Fruit fly (Drosophila melanogaster) whole organism, adult: ENCODE data around the gene HDAC11.

Experiments
- CG33017 ChIP-seq: fragments of 200-800 bp; sonication (Bioruptor generic); optimal IDR thresholded peaks from 2 replicates; lab custom pipeline; 2018; ENCODE audit warnings: missing biosample characterization, mild to moderate bottlenecking, missing genetic modification characterization, moderate library complexity
- Clk ChIP-seq: fragments of 200-800 bp; sonication (Bioruptor generic); optimal IDR thresholded peaks from 2 replicates; lab custom pipeline; 2017; ENCODE audit warnings: missing biosample characterization, missing genetic modification characterization
- cnc ChIP-seq, 2 experiments: fragments of >200 bp; optimal IDR thresholded peaks; 2 replicates each; lab custom pipeline; 2017

dm6 chr3R:24870389-24871048 lies 14.5 kb upstream of the HDAC11 start, which contains the start of gene CycB3:
- TF ChIP-seq cnc (optimal IDR thresholded peaks at IDR 0.05; lab: Kevin White, UChicago) (no peak), Clk (GFP tag; lab: Kevin White, UChicago) (no peak), CG33017 (tag; lab: Kevin White, UChicago) (no peak)
